Fruit fly (Drosophila melanogaster) whole organism, prepupa: ENCODE measurements around the gene Or67c.

Experiments used
- CG10631 ChIP-seq: fragments of 200-800 bp; sonication (Bioruptor generic); optimal IDR thresholded peaks from 2 replicates; lab custom pipeline; 2016; ENCODE audit warnings: missing biosample characterization, missing genetic modification characterization
- CG11762 ChIP-seq: fragments of 200-800 bp; sonication (Bioruptor generic); optimal IDR thresholded peaks from 3 replicates; lab custom pipeline; 2016; ENCODE audit warnings: missing biosample characterization, missing genetic modification characterization; ENCODE audit not compliant: insufficient read depth
- CG6163 ChIP-seq: fragments of 200-800 bp; sonication (Bioruptor generic); IDR thresholded peaks from 3 replicates; pipeline ENCODE4 v1.3.6; 2022; ENCODE audit warnings: missing biosample characterization, missing genetic modification characterization
- CG6792 ChIP-seq: fragments of 200-800 bp; sonication (Bioruptor generic); optimal IDR thresholded peaks from 3 replicates; lab custom pipeline; 2016; ENCODE audit warnings: missing biosample characterization, missing genetic modification characterization
- CG8319 ChIP-seq: fragments of 200-800 bp; sonication (Bioruptor generic); optimal IDR thresholded peaks from 3 replicates; lab custom pipeline; 2016; ENCODE audit warnings: missing biosample characterization, missing genetic modification characterization
- Gug ChIP-seq: fragments of 200-800 bp; sonication (Bioruptor generic); IDR thresholded peaks from 2 replicates; pipeline ENCODE4 v1.3.6; 2022; ENCODE audit warnings: missing biosample characterization, missing genetic modification characterization
- Hr39 ChIP-seq: fragments of 200-800 bp; sonication (Bioruptor generic); optimal IDR thresholded peaks from 2 replicates; lab custom pipeline; 2016; ENCODE audit warnings: missing biosample characterization, missing genetic modification characterization
- Sox15 ChIP-seq: fragments of 200-800 bp; sonication (Bioruptor generic); optimal IDR thresholded peaks from 3 replicates; lab custom pipeline; 2016; ENCODE audit warnings: missing biosample characterization, missing genetic modification characterization
- fd85E ChIP-seq: fragments of 200-800 bp; sonication (Bioruptor generic); optimal IDR thresholded peaks from 3 replicates; lab custom pipeline; 2016; ENCODE audit warnings: missing biosample characterization, missing genetic modification characterization
- lz ChIP-seq: fragments of 200-800 bp; sonication (Bioruptor generic); optimal IDR thresholded peaks from 3 replicates; lab custom pipeline; 2016; ENCODE audit warnings: missing biosample characterization, missing genetic modification characterization

dm6 chr3L:10279498-10279897 lies 35.0 kb upstream of the Or67c start:
- TF ChIP-seq CG11762 (GFP tag; lab: Kevin White, UChicago) (no peak), CG6792 (no peak), lz (GFP tag; lab: Kevin White, UChicago) (no peak), CG8319 (GFP tag; lab: Kevin White, UChicago) (no peak), CG6163 (no peak), Hr39 (GFP tag; lab: Kevin White, UChicago) (no peak), Sox15 (GFP tag; lab: Kevin White, UChicago) (no peak), fd85E (GFP tag; lab: Kevin White, UChicago) (no peak), Gug (no peak), CG10631 (no peak)
